Fruit fly (Drosophila melanogaster) S2 (cell line): ENCODE data around the gene Prosbeta7.

Experiments
- CG8478 ChIP-seq: fragments of >200 bp; optimal IDR thresholded peaks from 2 replicates; lab custom pipeline; 2018
- CTCF ChIP-seq, 2 experiments: fragments of >200 bp; optimal IDR thresholded peaks; 2 replicates each; lab custom pipeline; 2018

DNA sequence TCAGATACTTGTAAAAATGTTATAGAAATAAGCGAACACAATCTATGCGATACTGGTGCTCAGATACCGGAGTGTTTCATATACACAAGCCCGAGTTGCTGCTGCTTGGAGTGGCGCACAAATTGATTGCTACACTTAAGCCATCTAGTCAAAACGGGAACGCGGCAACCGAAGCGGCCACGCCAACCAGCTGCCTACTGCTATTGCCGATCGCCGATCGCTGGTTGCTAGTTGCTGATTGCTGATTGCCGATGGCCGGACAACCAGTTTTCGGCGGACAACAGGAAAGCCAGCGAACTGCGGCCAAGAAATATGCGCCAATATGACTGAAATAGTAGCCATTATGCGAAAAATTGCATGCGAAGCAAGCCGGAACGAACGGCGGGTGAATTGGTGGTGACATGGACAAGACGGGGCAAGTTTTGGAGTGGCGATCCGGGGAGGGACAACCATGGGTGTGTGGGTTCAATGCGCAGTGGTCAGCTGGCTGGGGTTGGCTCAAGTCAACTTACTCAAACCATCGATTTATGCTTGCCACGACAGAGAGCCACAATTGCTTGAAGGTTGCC is 32.0 kb upstream of the Prosbeta7 start:
- TF ChIP-seq CTCF (optimal IDR thresholded peaks at IDR 0.05; lab: Kevin White, UChicago) (no peak), CG8478 (lab: Kevin White, UChicago) (no peak)
